Worm (Caenorhabditis elegans) whole organism, L1 larva: Measurements from ENCODE around the gene M116.5.

Experiments used
- C04F5.9 ChIP-seq: sonication (generic microtip); optimal IDR thresholded peaks from 2 replicates; lab custom pipeline; 2016; ENCODE audit warnings: missing genetic modification characterization, missing compliant biosample characterization
- C16A3.4 ChIP-seq: fragments of 150-350 bp; optimal IDR thresholded peaks from 2 replicates; lab custom pipeline; 2014; ENCODE audit warnings: missing biosample characterization, missing genetic modification characterization
- F16B12.6 ChIP-seq: fragments of 150-350 bp; optimal IDR thresholded peaks from 2 replicates; lab custom pipeline; 2014; ENCODE audit warnings: missing biosample characterization, missing genetic modification characterization
- Y116A8C.19 ChIP-seq: sonication (generic microtip); optimal IDR thresholded peaks from 2 replicates; lab custom pipeline; 2016; ENCODE audit warnings: missing compliant biosample characterization, missing genetic modification characterization, borderline replicate concordance
- ceh-8 ChIP-seq: fragments of 200-800 bp; sonication (Bioruptor generic); optimal IDR thresholded peaks from 2 replicates; lab custom pipeline; 2018; ENCODE audit warnings: mild to moderate bottlenecking, missing genetic modification characterization, moderate library complexity, missing compliant biosample characterization
- ceh-82 ChIP-seq, 3 experiments: fragments of 150-350 bp in 1 of 3; sonication (generic microtip) in 2 of 3; optimal IDR thresholded peaks; 2 replicates each; lab custom pipeline; 2014 to 2017; ENCODE audit warnings: missing biosample characterization in 3 of 3, missing genetic modification characterization in 3 of 3
- ceh-90 ChIP-seq: sonication (generic microtip); optimal IDR thresholded peaks from 2 replicates; lab custom pipeline; 2016; ENCODE audit warnings: missing genetic modification characterization, missing compliant biosample characterization
- ces-1 ChIP-seq: fragments of 150-350 bp; optimal IDR thresholded peaks from 2 replicates; lab custom pipeline; 2014; ENCODE audit warnings: missing biosample characterization, missing genetic modification reagents, missing genetic modification characterization
- dsc-1 ChIP-seq: sonication (generic microtip); optimal IDR thresholded peaks from 2 replicates; lab custom pipeline; 2016; ENCODE audit warnings: mild to moderate bottlenecking, missing genetic modification characterization, missing compliant biosample characterization
- efl-1 ChIP-seq, 4 experiments: fragments of 150-350 bp; optimal IDR thresholded peaks in 3 of 4; peaks in 1 of 4; 1 replicate in 1 of 4; 2 replicates in 3 of 4; lab custom pipeline; 2014; ENCODE audit warnings: missing biosample characterization in 2 of 4, missing genetic modification characterization in 2 of 4, missing genetic modification reagents in 2 of 4
- egl-27 ChIP-seq, 2 experiments: fragments of 150-350 bp in 1 of 2; sonication (generic microtip); optimal IDR thresholded peaks; 3 replicates each; lab custom pipeline; 2017 to 2018; ENCODE audit warnings: missing biosample characterization in 2 of 2, missing genetic modification characterization in 2 of 2, missing genetic modification reagents in 2 of 2
- ets-5 ChIP-seq: fragments of 200-800 bp; sonication (Bioruptor generic); IDR thresholded peaks from 2 replicates; pipeline ENCODE4 v1.3.6; 2022; ENCODE audit warnings: missing genetic modification characterization, missing compliant biosample characterization
- fkh-10 ChIP-seq: sonication (generic microtip); optimal IDR thresholded peaks from 2 replicates; lab custom pipeline; 2017; ENCODE audit warnings: missing biosample characterization, missing genetic modification reagents, missing genetic modification characterization
- fos-1 ChIP-seq: fragments of 150-350 bp; optimal IDR thresholded peaks from 2 replicates; lab custom pipeline; 2014; ENCODE audit warnings: missing biosample characterization, missing genetic modification characterization
- hlh-17 ChIP-seq: fragments of 200-800 bp; sonication (Bioruptor generic); optimal IDR thresholded peaks from 2 replicates; lab custom pipeline; 2018; ENCODE audit warnings: missing genetic modification characterization, mild to moderate bottlenecking, missing compliant biosample characterization, moderate library complexity, borderline replicate concordance
- irx-1 ChIP-seq: sonication (generic microtip); optimal IDR thresholded peaks from 2 replicates; lab custom pipeline; 2016; ENCODE audit warnings: missing genetic modification characterization, missing compliant biosample characterization
- lin-13 ChIP-seq: fragments of 150-350 bp; optimal IDR thresholded peaks from 2 replicates; lab custom pipeline; 2014; ENCODE audit warnings: missing biosample characterization, missing genetic modification reagents, missing genetic modification characterization
- lin-15B ChIP-seq: fragments of 150-350 bp; sonication (generic microtip); optimal IDR thresholded peaks from 3 replicates; lab custom pipeline; 2014; ENCODE audit warnings: missing biosample characterization, missing genetic modification characterization
- lin-35 ChIP-seq, 2 experiments: fragments of 150-350 bp; optimal IDR thresholded peaks; 2 replicates each; lab custom pipeline; 2014; ENCODE audit warnings: missing biosample characterization in 2 of 2, missing genetic modification characterization in 2 of 2, missing genetic modification reagents in 2 of 2
- lin-39 ChIP-seq: fragments of 150-350 bp; optimal IDR thresholded peaks from 2 replicates; lab custom pipeline; 2014; ENCODE audit warnings: missing biosample characterization, missing genetic modification reagents, missing genetic modification characterization
- lir-3 ChIP-seq: sonication (generic microtip); optimal IDR thresholded peaks from 2 replicates; lab custom pipeline; 2016; ENCODE audit warnings: mild to moderate bottlenecking, missing genetic modification characterization, moderate library complexity, missing compliant biosample characterization; ENCODE audit not compliant: poor library complexity
- lsy-2 ChIP-seq, 2 experiments: fragments of 150-350 bp; optimal IDR thresholded peaks; 2 replicates each; lab custom pipeline; 2014; ENCODE audit warnings: missing biosample characterization in 2 of 2, missing genetic modification characterization in 2 of 2
- mab-9 ChIP-seq: fragments of 200-800 bp; sonication (Bioruptor generic); IDR thresholded peaks from 2 replicates; pipeline ENCODE4 v1.3.6; 2022; ENCODE audit warnings: missing genetic modification reagents, missing genetic modification characterization, missing compliant biosample characterization
- mdl-1 ChIP-seq, 2 experiments: fragments of 150-350 bp; optimal IDR thresholded peaks; 2 replicates each; lab custom pipeline; 2014 to 2017; ENCODE audit warnings: missing biosample characterization in 2 of 2, missing genetic modification characterization in 2 of 2, inconsistent platforms in 1 of 2
- mep-1 ChIP-seq: fragments of 150-350 bp; optimal IDR thresholded peaks from 2 replicates; lab custom pipeline; 2014; ENCODE audit warnings: missing biosample characterization, missing genetic modification characterization
- nhr-12 ChIP-seq: sonication (generic microtip); optimal IDR thresholded peaks from 2 replicates; lab custom pipeline; 2017; ENCODE audit warnings: missing biosample characterization, missing genetic modification characterization
- nhr-28 ChIP-seq: fragments of 150-350 bp; optimal IDR thresholded peaks from 2 replicates; lab custom pipeline; 2014; ENCODE audit warnings: missing biosample characterization, missing genetic modification characterization
- nhr-71 ChIP-seq: sonication (generic microtip); optimal IDR thresholded peaks from 2 replicates; lab custom pipeline; 2016; ENCODE audit warnings: mild to moderate bottlenecking, missing genetic modification characterization, moderate library complexity, missing compliant biosample characterization
- nhr-76 ChIP-seq: sonication (generic microtip); optimal IDR thresholded peaks from 2 replicates; lab custom pipeline; 2017; ENCODE audit warnings: missing biosample characterization, missing genetic modification characterization
- nhr-77 ChIP-seq: fragments of 150-350 bp; optimal IDR thresholded peaks from 2 replicates; lab custom pipeline; 2014; ENCODE audit warnings: missing biosample characterization, missing genetic modification characterization
- nhr-84 ChIP-seq: sonication (generic microtip); optimal IDR thresholded peaks from 2 replicates; lab custom pipeline; 2017; ENCODE audit warnings: missing biosample characterization, missing genetic modification characterization
- nhr-90 ChIP-seq: sonication (generic microtip); optimal IDR thresholded peaks from 2 replicates; lab custom pipeline; 2016; ENCODE audit warnings: mild to moderate bottlenecking, missing genetic modification characterization, missing compliant biosample characterization; ENCODE audit not compliant: poor library complexity
- pag-3 ChIP-seq: sonication (generic microtip); optimal IDR thresholded peaks from 2 replicates; lab custom pipeline; 2017; ENCODE audit warnings: missing genetic modification characterization, mild to moderate bottlenecking, missing compliant biosample characterization, antibody characterized with exemption, borderline replicate concordance; ENCODE audit not compliant: insufficient read depth
- snpc-4 ChIP-seq: fragments of 150-350 bp; optimal IDR thresholded peaks from 2 replicates; lab custom pipeline; 2014; ENCODE audit warnings: missing biosample characterization, missing genetic modification characterization
- snu-23 ChIP-seq: sonication (generic microtip); optimal IDR thresholded peaks from 2 replicates; lab custom pipeline; 2016; ENCODE audit warnings: missing genetic modification characterization, missing compliant biosample characterization
- sptf-1 ChIP-seq: fragments of 150-350 bp; optimal IDR thresholded peaks from 2 replicates; lab custom pipeline; 2014; ENCODE audit warnings: missing biosample characterization, missing genetic modification characterization
- sup-37 ChIP-seq: fragments of 200-800 bp; sonication (Bioruptor generic); optimal IDR thresholded peaks from 2 replicates; lab custom pipeline; 2018; ENCODE audit warnings: mild to moderate bottlenecking, missing genetic modification characterization, missing compliant biosample characterization
- swsn-7 ChIP-seq: sonication (generic microtip); optimal IDR thresholded peaks from 2 replicates; lab custom pipeline; 2016; ENCODE audit warnings: missing genetic modification characterization, missing compliant biosample characterization
- tbx-2 ChIP-seq: sonication (generic microtip); optimal IDR thresholded peaks from 2 replicates; lab custom pipeline; 2016; ENCODE audit warnings: missing genetic modification characterization, missing compliant biosample characterization
- unc-30 ChIP-seq: sonication (generic microtip); optimal IDR thresholded peaks from 2 replicates; lab custom pipeline; 2017; ENCODE audit warnings: missing biosample characterization, missing genetic modification characterization
- unc-62 ChIP-seq: fragments of 150-350 bp; optimal IDR thresholded peaks from 2 replicates; lab custom pipeline; 2014; ENCODE audit warnings: missing biosample characterization, missing genetic modification reagents, missing genetic modification characterization
- unc-86 ChIP-seq: sonication (generic microtip); optimal IDR thresholded peaks from 2 replicates; lab custom pipeline; 2016; ENCODE audit warnings: missing genetic modification characterization, missing compliant biosample characterization
- unc-98 ChIP-seq: fragments of 200-800 bp; sonication (Bioruptor generic); IDR thresholded peaks from 2 replicates; pipeline ENCODE4 v1.3.6; 2022; ENCODE audit warnings: missing genetic modification characterization, missing compliant biosample characterization
- vab-15 ChIP-seq: sonication (generic microtip); optimal IDR thresholded peaks from 2 replicates; lab custom pipeline; 2017; ENCODE audit warnings: missing genotype, mild to moderate bottlenecking, missing genetic modification characterization, missing compliant biosample characterization
- xbp-1 ChIP-seq: sonication (generic microtip); optimal IDR thresholded peaks from 2 replicates; lab custom pipeline; 2016; ENCODE audit warnings: missing genetic modification characterization, missing compliant biosample characterization
- zag-1 ChIP-seq: fragments of 150-350 bp; optimal IDR thresholded peaks from 2 replicates; lab custom pipeline; 2014; ENCODE audit warnings: missing biosample characterization, missing genetic modification characterization
- ztf-11 ChIP-seq, 2 experiments: sonication (generic microtip); optimal IDR thresholded peaks; 2 replicates each; lab custom pipeline; 2016 to 2017; ENCODE audit warnings: missing genetic modification characterization in 2 of 2, missing biosample characterization in 1 of 2, missing compliant biosample characterization in 1 of 2

M116.5 gene

DNA sequence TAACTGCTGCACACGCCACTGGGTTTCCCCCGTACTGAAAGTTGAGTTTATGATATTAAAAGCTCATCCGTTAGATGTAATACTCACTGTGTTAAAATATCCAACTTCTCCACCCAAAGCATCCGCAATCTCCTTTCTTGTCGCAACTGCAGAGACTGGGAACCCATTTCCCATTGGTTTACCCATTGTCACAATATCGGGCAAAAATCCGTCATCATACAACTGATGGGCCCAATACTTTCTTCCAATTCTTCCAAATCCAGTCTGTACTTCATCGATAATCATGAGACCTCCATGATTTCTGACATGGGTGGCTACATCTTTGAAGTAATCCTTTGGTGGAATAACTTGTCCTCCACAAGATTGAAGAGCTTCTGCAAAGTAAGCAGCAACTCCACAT, 29.0 kb upstream of the M116.5 start:
- TF ChIP-seq C16A3.4 (no peak), unc-98 (GFP tag; lab: Robert Waterston, UW) (no peak), dsc-1 (tag; lab: Kevin White, UChicago) (no peak), nhr-71 (no peak), nhr-77 (tag; lab: Kevin White, UChicago) (no peak), sup-37 (no peak), efl-1 (optimal IDR thresholded peaks at IDR 0.05; lab: Kevin White, UChicago) (no peak), efl-1 (GFP tag; optimal IDR thresholded peaks at IDR 0.05 in 1 of 2; lab: Kevin White, UChicago) (no peak), unc-86 (tag; lab: Kevin White, UChicago) (no peak)
- TF ChIP-seq, all 84 proteins: peak for 0

DNA sequence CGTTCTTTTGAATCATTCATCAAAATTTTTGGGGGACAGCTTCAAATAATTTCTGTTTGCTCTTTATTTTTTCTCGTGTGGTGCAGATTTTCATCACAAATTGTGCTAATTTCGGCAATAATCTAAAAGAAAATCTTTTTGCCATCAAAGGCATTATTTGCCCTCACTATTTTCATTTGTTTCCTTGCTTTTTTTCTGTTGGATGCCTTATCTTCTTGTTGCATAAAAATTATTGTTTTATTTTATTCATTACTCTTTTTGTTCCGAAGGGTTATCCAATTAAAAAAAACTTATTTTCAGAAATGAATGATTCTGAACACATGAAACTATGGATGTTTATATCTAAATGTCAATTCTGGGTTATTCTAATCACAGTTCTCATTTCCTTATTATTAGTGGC, 26.0 kb upstream of the M116.5 start, which contains the start of gene T01B11.1:
T01B11.1 (plus strand) TSS at position 301 of the 400 bp plus-strand sequence.
- TF ChIP-seq efl-1 (optimal IDR thresholded peaks at IDR 0.05; lab: Kevin White, UChicago) (no peak), efl-1 (GFP tag; optimal IDR thresholded peaks at IDR 0.05 in 1 of 2; lab: Kevin White, UChicago) (peak in 1 of 2 experiments; percentile 4), nhr-84 (tag; lab: Kevin White, UChicago) (no peak)
- TF ChIP-seq, all 84 proteins: peak for 1

- TF ChIP-seq zag-1 (tag; lab: Kevin White, UChicago) (no peak), fkh-10 (GFP tag; lab: Kevin White, UChicago) (peak; percentile 86), mep-1 (tag; lab: Kevin White, UChicago) (peak; percentile 95), ets-5 (no peak), unc-86 (tag; lab: Kevin White, UChicago) (peak; percentile 90), nhr-12 (tag; lab: Kevin White, UChicago) (no peak), nhr-84 (tag; lab: Kevin White, UChicago) (no peak), efl-1 (optimal IDR thresholded peaks at IDR 0.05; lab: Kevin White, UChicago) (peak; percentile 90 to 96), efl-1 (GFP tag; optimal IDR thresholded peaks at IDR 0.05 in 1 of 2; lab: Kevin White, UChicago) (peak; percentile 76 to 98), snpc-4 (tag; lab: Kevin White, UChicago) (peak; percentile 95), lin-15B (peak; percentile 90), mdl-1 (tag; optimal IDR thresholded peaks at IDR 0.05; lab: Kevin White, UChicago) (peak; percentile 7 to 97), vab-15 (tag; lab: Kevin White, UChicago) (peak; percentile 24), unc-62 (GFP tag; lab: Kevin White, UChicago) (peak; percentile 19), egl-27 (tag; optimal IDR thresholded peaks at IDR 0.05; lab: Kevin White, UChicago) (peak; percentile 50 to 72), F16B12.6 (peak; percentile 56), tbx-2 (peak; percentile 93), mab-9 (GFP tag; lab: Robert Waterston, UW) (peak; percentile 43; the same call in 1 of the 2 replicates), ces-1 (no peak), pag-3 (tag; lab: Kevin White, UChicago) (no peak), lin-39 (tag; lab: Kevin White, UChicago) (peak; percentile 72), C04F5.9 (peak; percentile 42), nhr-76 (tag; lab: Kevin White, UChicago) (no peak), ceh-8 (GFP tag; lab: Kevin White, UChicago) (peak; percentile 67), swsn-7 (tag; lab: Kevin White, UChicago) (peak; percentile 92), sptf-1 (tag; lab: Kevin White, UChicago) (no peak), snu-23 (GFP tag; lab: Kevin White, UChicago) (peak; percentile 96), lin-35 (GFP tag; optimal IDR thresholded peaks at IDR 0.05; lab: Kevin White, UChicago) (peak; percentile 82 to 94), Y116A8C.19 (tag; lab: Kevin White, UChicago) (no peak), ceh-82 (tag; optimal IDR thresholded peaks at IDR 0.05; lab: Kevin White, UChicago) (peak; percentile 95 to 98 (median 96)), ceh-90 (tag; lab: Kevin White, UChicago) (no peak), lsy-2 (tag; optimal IDR thresholded peaks at IDR 0.05; lab: Kevin White, UChicago) (peak; percentile 99 to 100), hlh-17 (no peak), ztf-11 (tag; optimal IDR thresholded peaks at IDR 0.05; lab: Kevin White, UChicago) (peak in 1 of 2 experiments; percentile 84), unc-30 (tag; lab: Kevin White, UChicago) (no peak), fos-1 (tag; lab: Kevin White, UChicago) (peak; percentile 96), nhr-28 (tag; lab: Kevin White, UChicago) (no peak), xbp-1 (peak; percentile 95), lir-3 (tag; lab: Kevin White, UChicago) (peak; percentile 67), nhr-90 (tag; lab: Kevin White, UChicago) (peak; percentile 92), C16A3.4 (peak; percentile 98), lin-13 (GFP tag; lab: Kevin White, UChicago) (peak; percentile 97), irx-1 (peak; percentile 83)
These were observed 11.8 kb upstream of the M116.5 start, which contains the start of the genes T26A8.4 and pdtf-1 for ce11 chrIV:8432709-8433108. Gene T26A8.4 (minus strand): TSS chrIV:8432893. Gene pdtf-1 (plus strand): TSS chrIV:8433038.
